Worm (Caenorhabditis elegans) whole organism, late embryonic: ENCODE measurements around the gene srx-44.

Experiments used
- ama-1 ChIP-seq: fragments of 150-350 bp; optimal IDR thresholded peaks from 2 replicates; lab custom pipeline; 2014
- ceh-22 ChIP-seq: sonication (generic microtip); optimal IDR thresholded peaks from 2 replicates; lab custom pipeline; 2017; ENCODE audit warnings: missing biosample characterization, missing genetic modification characterization
- ceh-30 ChIP-seq: fragments of 150-350 bp; optimal IDR thresholded peaks from 2 replicates; lab custom pipeline; 2014; ENCODE audit warnings: missing biosample characterization, missing genetic modification characterization
- elt-2 ChIP-seq: sonication (generic microtip); optimal IDR thresholded peaks from 2 replicates; lab custom pipeline; 2016; ENCODE audit warnings: missing genetic modification reagents, missing genetic modification characterization, missing compliant biosample characterization
- sdc-2 ChIP-seq: sonication (generic microtip); optimal IDR thresholded peaks from 2 replicates; lab custom pipeline; 2016; ENCODE audit warnings: missing genotype, missing genetic modification characterization, missing compliant biosample characterization
- unc-55 ChIP-seq: sonication (generic microtip); optimal IDR thresholded peaks from 2 replicates; lab custom pipeline; 2017; ENCODE audit warnings: missing biosample characterization, missing genetic modification reagents, missing genetic modification characterization

- no peak for TF ChIP-seq ama-1
- no peak for TF ChIP-seq sdc-2
- no peak for TF ChIP-seq ceh-22 (tag; lab: Kevin White, UChicago)
- TF ChIP-seq unc-55 (GFP tag; lab: Kevin White, UChicago): no peak
- TF ChIP-seq ceh-30 (tag; lab: Kevin White, UChicago): no peak
- no peak for TF ChIP-seq elt-2
Observed at ce11 chrV:15982733-15983344, 37.3 kb upstream of the srx-44 start, which contains the start of the genes fbxa-99 and F36G9.13.
